Worm (Caenorhabditis elegans): ENCODE measurements around the gene fipr-17.

The fipr-17 gene

DNA sequence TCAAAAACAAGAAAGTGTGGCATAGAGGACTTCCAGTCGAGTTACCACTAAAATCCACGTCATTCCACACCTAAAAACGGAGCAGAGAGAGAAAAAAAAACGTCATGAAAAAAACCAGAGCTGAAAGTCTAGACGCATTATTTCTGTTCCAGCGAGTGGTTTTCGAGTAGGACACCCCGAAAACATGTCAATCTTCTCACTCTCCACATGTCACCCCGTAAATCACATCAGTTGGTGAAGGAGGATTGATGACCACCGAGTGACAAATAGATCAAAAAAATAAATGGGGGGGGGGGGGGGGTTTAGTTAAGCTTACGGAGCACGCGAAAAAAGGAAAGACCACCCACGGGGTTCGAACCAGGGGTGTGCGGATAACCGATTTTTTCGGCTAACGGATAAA, 49.7 kb downstream of the fipr-17 start:
- no peak for TF ChIP-seq F16B12.6 (tag; optimal IDR thresholded peaks at IDR 0.05)
- no peak for TF ChIP-seq mef-2 (tag; optimal IDR thresholded peaks at IDR 0.05)
- no peak for TF ChIP-seq mep-1 (tag; optimal IDR thresholded peaks at IDR 0.05)
- no peak for TF ChIP-seq nhr-85 (tag)
- TF ChIP-seq unc-98 (GFP tag; IDR thresholded peaks at IDR 0.05), result no peak
- TF ChIP-seq swsn-7 (tag; optimal IDR thresholded peaks at IDR 0.05), result no peak
- TF ChIP-seq efl-3 (GFP tag; optimal IDR thresholded peaks at IDR 0.05), result no peak
- no peak for TF ChIP-seq sox-4 (tag; optimal IDR thresholded peaks at IDR 0.05)
- no peak for TF ChIP-seq jun-1 (tag; optimal IDR thresholded peaks at IDR 0.05)
- no peak for TF ChIP-seq lin-35 (GFP tag; optimal IDR thresholded peaks at IDR 0.05)
- TF ChIP-seq lsy-2 (tag; optimal IDR thresholded peaks at IDR 0.05), result no peak
- no peak for TF ChIP-seq C16A3.4 (tag; optimal IDR thresholded peaks at IDR 0.05)
- no peak for TF ChIP-seq nhr-77 (tag; optimal IDR thresholded peaks at IDR 0.05)
- no peak for TF ChIP-seq hpl-2 (GFP tag; optimal IDR thresholded peaks at IDR 0.05)
- no peak for TF ChIP-seq aly-2 (tag; optimal IDR thresholded peaks at IDR 0.05)
- TF ChIP-seq ces-1 (GFP tag; optimal IDR thresholded peaks at IDR 0.05), result no peak

Measured in whole organism, L1 larva.